Fruit fly (Drosophila melanogaster) whole organism, embryonic: ENCODE data around the gene Eip63F-1.

Experiments used
- ATbp ChIP-seq: fragments of 200-800 bp; sonication (Bioruptor generic); optimal IDR thresholded peaks from 2 replicates; lab custom pipeline; 2017; ENCODE audit warnings: missing biosample characterization, mild to moderate bottlenecking, missing genetic modification characterization, missing genetic modification reagents
- Atf3 ChIP-seq: fragments of 200-800 bp; sonication (Bioruptor generic); optimal IDR thresholded peaks from 3 replicates; lab custom pipeline; 2016; ENCODE audit warnings: missing biosample characterization, missing genetic modification characterization
- CG10979 ChIP-seq: fragments of 200-800 bp; sonication (Bioruptor generic); optimal IDR thresholded peaks from 2 replicates; lab custom pipeline; 2018; ENCODE audit warnings: missing biosample characterization, mild to moderate bottlenecking, missing genetic modification characterization, moderate library complexity
- CG15514 ChIP-seq: fragments of 200-800 bp; sonication (Bioruptor generic); optimal IDR thresholded peaks from 3 replicates; lab custom pipeline; 2017; ENCODE audit warnings: missing biosample characterization, missing genetic modification characterization, mild to moderate bottlenecking, moderate library complexity, missing genetic modification reagents
- CG16863 ChIP-seq: fragments of 200-800 bp; sonication (Bioruptor generic); optimal IDR thresholded peaks from 3 replicates; lab custom pipeline; 2016; ENCODE audit warnings: missing biosample characterization, missing genetic modification characterization
- CG2116 ChIP-seq: fragments of 200-800 bp; sonication (Bioruptor generic); optimal IDR thresholded peaks from 3 replicates; lab custom pipeline; 2018; ENCODE audit warnings: missing biosample characterization, mild to moderate bottlenecking, missing genetic modification characterization
- CG2678 ChIP-seq: fragments of 200-800 bp; sonication (Bioruptor generic); optimal IDR thresholded peaks from 3 replicates; lab custom pipeline; 2019; ENCODE audit warnings: missing biosample characterization, mild to moderate bottlenecking, missing genetic modification characterization, moderate library complexity
- CG32532 ChIP-seq: fragments of 200-800 bp; sonication (Bioruptor generic); IDR thresholded peaks from 2 replicates; pipeline ENCODE4 v1.3.6; 2022; ENCODE audit warnings: missing biosample characterization, missing genetic modification characterization
- CG3407 ChIP-seq: fragments of 200-800 bp; sonication (Bioruptor generic); optimal IDR thresholded peaks from 2 replicates; lab custom pipeline; 2018; ENCODE audit warnings: missing biosample characterization, mild to moderate bottlenecking, missing genetic modification characterization
- CG3838 ChIP-seq: fragments of 200-800 bp; sonication (Bioruptor generic); optimal IDR thresholded peaks from 3 replicates; lab custom pipeline; 2016; ENCODE audit warnings: missing biosample characterization, missing genetic modification characterization
- CG4820 ChIP-seq: fragments of 200-800 bp; sonication (Bioruptor generic); optimal IDR thresholded peaks from 3 replicates; lab custom pipeline; 2016; ENCODE audit warnings: missing biosample characterization, missing genetic modification characterization
- CG5180 ChIP-seq: fragments of 200-800 bp; sonication (Bioruptor generic); optimal IDR thresholded peaks from 3 replicates; lab custom pipeline; 2017; ENCODE audit warnings: missing biosample characterization, missing genetic modification characterization, mild to moderate bottlenecking, moderate library complexity, missing genetic modification reagents
- CG7372 ChIP-seq: fragments of 200-800 bp; sonication (Bioruptor generic); IDR thresholded peaks from 2 replicates; pipeline ENCODE4 v1.3.6; 2022; ENCODE audit warnings: missing biosample characterization, missing genetic modification characterization
- CTCF ChIP-seq: fragments of 200-800 bp; sonication (Bioruptor generic); optimal IDR thresholded peaks from 2 replicates; lab custom pipeline; 2017; ENCODE audit warnings: missing biosample characterization, mild to moderate bottlenecking, missing genetic modification characterization, moderate library complexity
- Camta ChIP-seq: fragments of 200-800 bp; sonication (Bioruptor generic); optimal IDR thresholded peaks from 2 replicates; lab custom pipeline; 2016; ENCODE audit warnings: missing biosample characterization, missing genetic modification characterization
- Chrac-16 ChIP-seq: fragments of 200-800 bp; sonication (Bioruptor generic); optimal IDR thresholded peaks from 3 replicates; lab custom pipeline; 2016; ENCODE audit warnings: missing biosample characterization, missing genetic modification characterization
- D19B ChIP-seq: fragments of 200-800 bp; sonication (Bioruptor generic); optimal IDR thresholded peaks from 2 replicates; lab custom pipeline; 2017; ENCODE audit warnings: missing biosample characterization, mild to moderate bottlenecking, missing genetic modification characterization
- E2f2 ChIP-seq: fragments of 200-800 bp; sonication (Bioruptor generic); IDR thresholded peaks from 2 replicates; pipeline ENCODE4 v1.3.6; 2022; ENCODE audit warnings: missing biosample characterization, missing genetic modification characterization
- HLH4C ChIP-seq: fragments of 200-800 bp; sonication (Bioruptor generic); IDR thresholded peaks from 3 replicates; pipeline ENCODE4 v1.3.6; 2022; ENCODE audit warnings: missing biosample characterization, missing genetic modification characterization; ENCODE audit not compliant: partially characterized antibody
- Hand ChIP-seq: fragments of 200-800 bp; sonication (Bioruptor generic); optimal IDR thresholded peaks from 2 replicates; lab custom pipeline; 2017; ENCODE audit warnings: mild to moderate bottlenecking, missing biosample characterization, missing genetic modification reagents, missing genetic modification characterization
- Hr39 ChIP-seq: fragments of >200 bp; optimal IDR thresholded peaks from 2 replicates; lab custom pipeline; 2017
- MBD-R2 ChIP-seq: fragments of 200-800 bp; sonication (Bioruptor generic); IDR thresholded peaks from 2 replicates; pipeline ENCODE4 v1.3.6; 2022; ENCODE audit warnings: missing biosample characterization, missing genetic modification characterization
- Meics ChIP-seq: fragments of 200-800 bp; sonication (Bioruptor generic); optimal IDR thresholded peaks from 2 replicates; lab custom pipeline; 2017; ENCODE audit warnings: missing biosample characterization, mild to moderate bottlenecking, missing genetic modification characterization
- Mes4 ChIP-seq: fragments of 200-800 bp; sonication (Bioruptor generic); optimal IDR thresholded peaks from 2 replicates; lab custom pipeline; 2016; ENCODE audit warnings: missing biosample characterization, missing genetic modification characterization
- Ptx1 ChIP-seq: fragments of 200-800 bp; sonication (Bioruptor generic); IDR thresholded peaks from 2 replicates; pipeline ENCODE4 v1.3.6; 2022; ENCODE audit warnings: missing biosample characterization, missing genetic modification characterization
- Rx ChIP-seq: fragments of 200-800 bp; sonication (Bioruptor generic); IDR thresholded peaks from 2 replicates; pipeline ENCODE4 v1.3.6; 2022; ENCODE audit warnings: missing biosample characterization, missing genetic modification characterization
- ap ChIP-seq: fragments of 200-800 bp; sonication (Bioruptor generic); IDR thresholded peaks from 2 replicates; pipeline ENCODE4 v1.3.6; 2022; ENCODE audit warnings: missing biosample characterization, missing genetic modification characterization
- ara ChIP-seq: fragments of 200-800 bp; sonication (Bioruptor generic); IDR thresholded peaks from 2 replicates; pipeline ENCODE4 v1.3.6; 2022; ENCODE audit warnings: missing biosample characterization, missing genetic modification characterization
- bigmax ChIP-seq: fragments of 200-800 bp; sonication (Bioruptor generic); optimal IDR thresholded peaks from 2 replicates; lab custom pipeline; 2018; ENCODE audit warnings: missing biosample characterization, mild to moderate bottlenecking, missing genetic modification characterization
- br ChIP-seq: fragments of >200 bp; optimal IDR thresholded peaks from 2 replicates; lab custom pipeline; 2017
- caup ChIP-seq: fragments of 200-800 bp; sonication (Bioruptor generic); optimal IDR thresholded peaks from 3 replicates; lab custom pipeline; 2017; ENCODE audit warnings: missing biosample characterization, mild to moderate bottlenecking, missing genetic modification characterization, moderate library complexity; ENCODE audit not compliant: severe bottlenecking
- ci ChIP-seq: fragments of 200-800 bp; sonication (Bioruptor generic); IDR thresholded peaks from 3 replicates; pipeline ENCODE4 v1.3.6; 2022; ENCODE audit warnings: missing biosample characterization, missing genetic modification characterization
- eve ChIP-seq, 2 experiments: fragments of >200 bp; optimal IDR thresholded peaks; 2 replicates each; lab custom pipeline; 2017; ENCODE audit warnings: missing biosample characterization in 2 of 2, missing genetic modification characterization in 2 of 2
- ham ChIP-seq: fragments of 200-800 bp; sonication (Bioruptor generic); IDR thresholded peaks from 2 replicates; pipeline ENCODE4 v1.3.6; 2022; ENCODE audit warnings: missing biosample characterization, missing genetic modification characterization
- jumu ChIP-seq: fragments of 200-800 bp; sonication (Bioruptor generic); optimal IDR thresholded peaks from 3 replicates; lab custom pipeline; 2016; ENCODE audit warnings: missing biosample characterization, missing genetic modification characterization
- lab ChIP-seq: fragments of 200-800 bp; sonication (Bioruptor generic); optimal IDR thresholded peaks from 3 replicates; lab custom pipeline; 2017; ENCODE audit warnings: missing biosample characterization, missing genetic modification characterization, mild to moderate bottlenecking, moderate library complexity, missing genetic modification reagents
- lola ChIP-seq, 3 experiments: fragments of >200 bp in 2 of 3; fragments of 200-800 bp in 1 of 3; sonication (Bioruptor generic) in 1 of 3; optimal IDR thresholded peaks; 2 replicates each; lab custom pipeline; 2017 to 2019; ENCODE audit warnings: missing biosample characterization in 3 of 3, missing genetic modification characterization in 3 of 3, mild to moderate bottlenecking in 1 of 3, moderate library complexity in 1 of 3
- mam ChIP-seq: fragments of 200-800 bp; sonication (Bioruptor generic); optimal IDR thresholded peaks from 3 replicates; lab custom pipeline; 2016; ENCODE audit warnings: missing biosample characterization, missing genetic modification characterization
- nerfin-1 ChIP-seq: fragments of 200-800 bp; sonication (Bioruptor generic); optimal IDR thresholded peaks from 3 replicates; lab custom pipeline; 2019; ENCODE audit warnings: missing biosample characterization, mild to moderate bottlenecking, missing genetic modification characterization, moderate library complexity
- peb ChIP-seq: fragments of 200-800 bp; sonication (Bioruptor generic); IDR thresholded peaks from 2 replicates; pipeline ENCODE4 v1.3.6; 2022; ENCODE audit warnings: missing biosample characterization, missing genetic modification characterization
- prd ChIP-seq, 3 experiments: fragments of >200 bp in 2 of 3; fragments of 200-800 bp in 1 of 3; sonication (Bioruptor generic) in 1 of 3; optimal IDR thresholded peaks in 2 of 3; IDR thresholded peaks in 1 of 3; 2 replicates in 2 of 3; 3 replicates in 1 of 3; pipeline versions ENCODE4 v1.3.6 to Lab custom; 2017 to 2022; ENCODE audit warnings: missing biosample characterization in 1 of 3, missing genetic modification characterization in 1 of 3
- schlank ChIP-seq: fragments of 200-800 bp; sonication (Bioruptor generic); optimal IDR thresholded peaks from 2 replicates; lab custom pipeline; 2018; ENCODE audit warnings: missing biosample characterization, mild to moderate bottlenecking, missing genetic modification characterization
- sd ChIP-seq: fragments of 200-800 bp; sonication (Bioruptor generic); optimal IDR thresholded peaks from 3 replicates; lab custom pipeline; 2018; ENCODE audit warnings: missing biosample characterization, mild to moderate bottlenecking, missing genetic modification characterization, moderate library complexity
- sens-2 ChIP-seq: fragments of 200-800 bp; sonication (Bioruptor generic); IDR thresholded peaks from 2 replicates; pipeline ENCODE4 v1.3.6; 2022; ENCODE audit warnings: missing biosample characterization, missing genetic modification characterization
- so ChIP-seq: fragments of 200-800 bp; sonication (Bioruptor generic); IDR thresholded peaks from 3 replicates; pipeline ENCODE4 v1.3.6; 2022; ENCODE audit warnings: missing biosample characterization, missing genetic modification characterization
- sqz ChIP-seq: fragments of 200-800 bp; sonication (Bioruptor generic); optimal IDR thresholded peaks from 3 replicates; lab custom pipeline; 2018; ENCODE audit warnings: missing biosample characterization, mild to moderate bottlenecking, missing genetic modification characterization
- stc ChIP-seq: fragments of 200-800 bp; sonication (Bioruptor generic); IDR thresholded peaks from 2 replicates; pipeline ENCODE4 v1.3.6; 2022; ENCODE audit warnings: missing biosample characterization, missing genetic modification characterization
- sug ChIP-seq: fragments of 200-800 bp; optimal IDR thresholded peaks from 2 replicates; lab custom pipeline; 2019; ENCODE audit warnings: missing biosample characterization, mild to moderate bottlenecking, missing genetic modification characterization, moderate library complexity
- unpg ChIP-seq: fragments of 200-800 bp; sonication (Bioruptor generic); optimal IDR thresholded peaks from 3 replicates; lab custom pipeline; 2018; ENCODE audit warnings: missing biosample characterization, mild to moderate bottlenecking, missing genetic modification characterization, moderate library complexity
- zfh2 ChIP-seq: fragments of 200-800 bp; sonication (Bioruptor generic); optimal IDR thresholded peaks from 2 replicates; lab custom pipeline; 2016; ENCODE audit warnings: missing biosample characterization, missing genetic modification characterization

Eip63F-1 gene

DNA sequence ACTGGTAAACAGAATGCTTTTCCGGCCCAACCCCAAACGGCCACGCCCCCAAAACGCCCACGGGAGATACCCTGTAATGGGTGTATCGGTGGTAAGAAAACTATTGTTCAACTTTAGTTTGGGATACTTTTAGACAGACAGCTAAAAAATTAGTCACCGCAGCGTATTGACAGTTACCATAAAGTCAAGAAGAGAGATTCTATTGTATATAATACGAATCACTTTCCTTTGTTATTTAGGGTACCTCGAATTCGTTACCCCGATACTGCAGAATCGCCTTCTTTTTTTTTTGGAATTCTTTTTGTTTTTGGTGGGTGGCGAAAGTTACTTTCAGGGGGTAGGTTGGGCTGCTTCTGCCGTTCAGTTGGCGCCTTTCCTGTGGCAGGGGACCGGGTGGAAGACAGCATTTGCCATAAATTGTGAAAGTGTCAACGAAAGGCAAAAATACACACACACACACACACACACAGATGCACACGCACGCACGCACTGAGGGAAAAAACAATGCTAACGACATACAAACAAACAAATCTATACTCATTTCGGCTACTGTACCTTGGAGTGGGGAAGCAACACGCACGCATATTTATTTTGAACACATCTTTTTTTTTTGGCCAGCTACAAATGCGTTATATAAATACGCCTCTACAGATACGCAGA, 35.1 kb upstream of the Eip63F-1 start (continued):
- TF ChIP-seq lab (GFP tag; lab: Kevin White, UChicago) (peak; percentile 77), CG32532 (peak; percentile 39; the same call in 1 of the 2 replicates), Meics (peak; percentile 58), Atf3 (GFP tag; lab: Kevin White, UChicago) (no peak), sqz (GFP tag; lab: Kevin White, UChicago) (peak; percentile 66), HLH4C (no peak), ara (GFP tag; lab: Robert Waterston, UW) (no peak), E2f2 (peak; percentile 30; the same call in 1 of the 2 replicates), eve (GFP tag; optimal IDR thresholded peaks at IDR 0.05; lab: Kevin White, UChicago) (peak in 1 of 2 experiments; percentile 60), CG2678 (peak; percentile 68), CG7372 (GFP tag; lab: Robert Waterston, UW) (no peak), Chrac-16 (GFP tag; lab: Kevin White, UChicago) (peak; percentile 15), sd (tag; lab: Kevin White, UChicago) (peak; percentile 10), lola (GFP tag; optimal IDR thresholded peaks at IDR 0.05; lab: Kevin White, UChicago) (peak in 1 of 3 experiments; percentile 7), ci (peak; percentile 73; the same call in 2 of the 3 replicates), CG15514 (peak; percentile 23), ATbp (GFP tag; lab: Kevin White, UChicago) (peak; percentile 24), schlank (tag; lab: Kevin White, UChicago) (no peak), sens-2 (GFP tag; lab: Robert Waterston, UW) (0 out of 2 replicates have a peak, but pooled peaks have one; percentile 6), ham (GFP tag; lab: Robert Waterston, UW) (no peak), so (GFP tag; lab: Robert Waterston, UW) (peak; percentile 35; the same call in 1 of the 3 replicates), nerfin-1 (no peak), Hand (GFP tag; lab: Kevin White, UChicago) (peak; percentile 42), sug (peak; percentile 11), Camta (peak; percentile 3), Hr39 (lab: Kevin White, UChicago) (no peak), CG2116 (GFP tag; lab: Kevin White, UChicago) (no peak), stc (GFP tag; lab: Robert Waterston, UW) (peak; percentile 46; the same call in 1 of the 2 replicates), unpg (GFP tag; lab: Kevin White, UChicago) (peak; percentile 26), CTCF (GFP tag; lab: Kevin White, UChicago) (no peak), caup (GFP tag; lab: Kevin White, UChicago) (peak; percentile 9), CG16863 (GFP tag; lab: Kevin White, UChicago) (no peak), D19B (GFP tag; lab: Kevin White, UChicago) (peak; percentile 85), Ptx1 (GFP tag; lab: Robert Waterston, UW) (0 out of 2 replicates have a peak, but pooled peaks have one; percentile 22), prd (optimal IDR thresholded peaks at IDR 0.05; lab: Kevin White, UChicago) (no peak), prd (GFP tag; IDR thresholded peaks at IDR 0.05; lab: Robert Waterston, UW) (peak; percentile 40; the same call in 1 of the 3 replicates), jumu (GFP tag; lab: Kevin White, UChicago) (peak; percentile 1), CG5180 (GFP tag; lab: Kevin White, UChicago) (peak; percentile 21), ap (GFP tag; lab: Robert Waterston, UW) (no peak), Rx (no peak), CG4820 (GFP tag; lab: Kevin White, UChicago) (peak; percentile 3), peb (GFP tag; lab: Robert Waterston, UW) (peak; percentile 24; the same call in 1 of the 2 replicates), Mes4 (GFP tag; lab: Kevin White, UChicago) (no peak), CG3407 (GFP tag; lab: Kevin White, UChicago) (peak; percentile 2), zfh2 (GFP tag; lab: Kevin White, UChicago) (peak; percentile 8), MBD-R2 (GFP tag; lab: Robert Waterston, UW) (no peak; the same call in 1 of the 2 replicates), mam (peak; percentile 50), CG10979 (tag; lab: Kevin White, UChicago) (peak; percentile 37), CG3838 (no peak), bigmax (no peak), br (no peak)
